Fruit fly (Drosophila melanogaster) whole organism, prepupa: ENCODE results near the gene CG7453.

Source experiments
- Blimp-1 ChIP-seq: fragments of 200-800 bp; sonication (Bioruptor generic); optimal IDR thresholded peaks from 3 replicates; lab custom pipeline; 2017; ENCODE audit warnings: missing biosample characterization, missing genetic modification characterization, mild to moderate bottlenecking, moderate library complexity, missing genetic modification reagents
- CG10631 ChIP-seq: fragments of 200-800 bp; sonication (Bioruptor generic); optimal IDR thresholded peaks from 2 replicates; lab custom pipeline; 2016; ENCODE audit warnings: missing biosample characterization, missing genetic modification characterization
- CG11294 ChIP-seq: fragments of 200-800 bp; sonication (Bioruptor generic); IDR thresholded peaks from 2 replicates; pipeline ENCODE4 v1.3.6; 2022; ENCODE audit warnings: missing biosample characterization, missing genetic modification characterization
- CG11902 ChIP-seq: fragments of 200-800 bp; sonication (Bioruptor generic); optimal IDR thresholded peaks from 3 replicates; lab custom pipeline; 2016; ENCODE audit warnings: missing biosample characterization, missing genetic modification characterization
- CG15336 ChIP-seq: fragments of 200-800 bp; sonication (Bioruptor generic); IDR thresholded peaks from 2 replicates; pipeline ENCODE4 v1.3.6; 2022; ENCODE audit warnings: missing biosample characterization, missing genetic modification characterization
- CG1621 ChIP-seq: fragments of 200-800 bp; sonication (Bioruptor generic); optimal IDR thresholded peaks from 3 replicates; lab custom pipeline; 2018; ENCODE audit warnings: missing biosample characterization, mild to moderate bottlenecking, missing genetic modification characterization
- CG16779 ChIP-seq: fragments of 200-800 bp; sonication (Bioruptor generic); optimal IDR thresholded peaks from 3 replicates; lab custom pipeline; 2017; ENCODE audit warnings: missing biosample characterization, mild to moderate bottlenecking, missing genetic modification characterization
- CG3032 ChIP-seq: fragments of 200-800 bp; optimal IDR thresholded peaks from 2 replicates; lab custom pipeline; 2019; ENCODE audit warnings: missing biosample characterization, mild to moderate bottlenecking, missing genetic modification characterization, moderate library complexity
- CG32006 ChIP-seq: fragments of 200-800 bp; sonication (Bioruptor generic); optimal IDR thresholded peaks from 3 replicates; lab custom pipeline; 2017; ENCODE audit warnings: missing biosample characterization, mild to moderate bottlenecking, missing genetic modification characterization
- CG3919 ChIP-seq: fragments of 200-800 bp; sonication (Bioruptor generic); optimal IDR thresholded peaks from 3 replicates; lab custom pipeline; 2016; ENCODE audit warnings: missing biosample characterization, missing genetic modification characterization
- CG4318 ChIP-seq: fragments of 200-800 bp; sonication (Bioruptor generic); optimal IDR thresholded peaks from 3 replicates; lab custom pipeline; 2017; ENCODE audit warnings: missing biosample characterization, mild to moderate bottlenecking, missing genetic modification characterization
- CG6163 ChIP-seq: fragments of 200-800 bp; sonication (Bioruptor generic); IDR thresholded peaks from 3 replicates; pipeline ENCODE4 v1.3.6; 2022; ENCODE audit warnings: missing biosample characterization, missing genetic modification characterization
- CG6276 ChIP-seq: fragments of 200-800 bp; sonication (Bioruptor generic); optimal IDR thresholded peaks from 2 replicates; lab custom pipeline; 2017; ENCODE audit warnings: missing biosample characterization, mild to moderate bottlenecking, missing genetic modification characterization
- CG6792 ChIP-seq: fragments of 200-800 bp; sonication (Bioruptor generic); optimal IDR thresholded peaks from 3 replicates; lab custom pipeline; 2016; ENCODE audit warnings: missing biosample characterization, missing genetic modification characterization
- CG6808 ChIP-seq: fragments of 200-800 bp; sonication (Bioruptor generic); optimal IDR thresholded peaks from 3 replicates; lab custom pipeline; 2017; ENCODE audit warnings: missing biosample characterization, missing genetic modification characterization, mild to moderate bottlenecking, moderate library complexity, missing genetic modification reagents
- CG6854 ChIP-seq: fragments of 200-800 bp; sonication (Bioruptor generic); optimal IDR thresholded peaks from 2 replicates; lab custom pipeline; 2017; ENCODE audit warnings: missing biosample characterization, mild to moderate bottlenecking, missing genetic modification characterization
- CG8119 ChIP-seq: fragments of 200-800 bp; sonication (Bioruptor generic); IDR thresholded peaks from 3 replicates; pipeline ENCODE4 v1.3.6; 2022; ENCODE audit warnings: missing biosample characterization, missing genetic modification characterization
- CG8319 ChIP-seq: fragments of 200-800 bp; sonication (Bioruptor generic); optimal IDR thresholded peaks from 3 replicates; lab custom pipeline; 2016; ENCODE audit warnings: missing biosample characterization, missing genetic modification characterization
- CG9139 ChIP-seq: fragments of 200-800 bp; sonication (Bioruptor generic); optimal IDR thresholded peaks from 3 replicates; lab custom pipeline; 2017; ENCODE audit warnings: missing biosample characterization, mild to moderate bottlenecking, missing genetic modification characterization
- Eip75B ChIP-seq: fragments of 200-800 bp; sonication (Bioruptor generic); optimal IDR thresholded peaks from 3 replicates; lab custom pipeline; 2016; ENCODE audit warnings: missing biosample characterization, missing genetic modification characterization
- Eip93F ChIP-seq: fragments of 200-800 bp; sonication (Bioruptor generic); optimal IDR thresholded peaks from 2 replicates; lab custom pipeline; 2016; ENCODE audit warnings: missing biosample characterization, mild to moderate bottlenecking, missing genetic modification characterization
- Ets96B ChIP-seq: fragments of 200-800 bp; optimal IDR thresholded peaks from 2 replicates; lab custom pipeline; 2019; ENCODE audit warnings: missing biosample characterization, mild to moderate bottlenecking, missing genetic modification characterization, moderate library complexity
- Gug ChIP-seq: fragments of 200-800 bp; sonication (Bioruptor generic); IDR thresholded peaks from 2 replicates; pipeline ENCODE4 v1.3.6; 2022; ENCODE audit warnings: missing biosample characterization, missing genetic modification characterization
- Hr38 ChIP-seq: sonication (Bioruptor generic); optimal IDR thresholded peaks from 2 replicates; lab custom pipeline; 2016; ENCODE audit warnings: missing biosample characterization, missing genetic modification characterization
- Hr39 ChIP-seq: fragments of 200-800 bp; sonication (Bioruptor generic); optimal IDR thresholded peaks from 2 replicates; lab custom pipeline; 2016; ENCODE audit warnings: missing biosample characterization, missing genetic modification characterization
- Hr4 ChIP-seq: fragments of 200-800 bp; sonication (Bioruptor generic); optimal IDR thresholded peaks from 3 replicates; lab custom pipeline; 2016; ENCODE audit warnings: missing biosample characterization, missing genetic modification characterization
- Lpt ChIP-seq: fragments of 200-800 bp; sonication (Bioruptor generic); optimal IDR thresholded peaks from 3 replicates; lab custom pipeline; 2016; ENCODE audit warnings: missing biosample characterization, missing genetic modification characterization
- Met ChIP-seq: fragments of 200-800 bp; sonication (Bioruptor generic); optimal IDR thresholded peaks from 3 replicates; lab custom pipeline; 2016; ENCODE audit warnings: missing biosample characterization, missing genetic modification characterization
- Smox ChIP-seq: fragments of 200-800 bp; sonication (Bioruptor generic); optimal IDR thresholded peaks from 3 replicates; lab custom pipeline; 2016; ENCODE audit warnings: missing biosample characterization, missing genetic modification characterization
- Sox102F ChIP-seq: fragments of 200-800 bp; sonication (Bioruptor generic); optimal IDR thresholded peaks from 2 replicates; lab custom pipeline; 2016; ENCODE audit warnings: missing biosample characterization, mild to moderate bottlenecking, missing genetic modification characterization
- achi ChIP-seq: fragments of 200-800 bp; sonication (Bioruptor generic); optimal IDR thresholded peaks from 3 replicates; lab custom pipeline; 2016; ENCODE audit warnings: missing biosample characterization, missing genetic modification characterization
- acj6 ChIP-seq: fragments of 200-800 bp; sonication (Bioruptor generic); optimal IDR thresholded peaks from 3 replicates; lab custom pipeline; 2016; ENCODE audit warnings: missing biosample characterization, missing genetic modification characterization
- dac ChIP-seq: fragments of 200-800 bp; sonication (Bioruptor generic); optimal IDR thresholded peaks from 2 replicates; lab custom pipeline; 2017; ENCODE audit warnings: missing biosample characterization, mild to moderate bottlenecking, missing genetic modification characterization
- dsx ChIP-seq: fragments of 200-800 bp; optimal IDR thresholded peaks from 3 replicates; lab custom pipeline; 2019; ENCODE audit warnings: missing biosample characterization, mild to moderate bottlenecking, missing genetic modification characterization, moderate library complexity; ENCODE audit not compliant: poor library complexity, severe bottlenecking
- eg ChIP-seq: fragments of 200-800 bp; sonication (Bioruptor generic); IDR thresholded peaks from 3 replicates; pipeline ENCODE4 v1.3.6; 2022; ENCODE audit warnings: missing biosample characterization, missing genetic modification characterization
- esn ChIP-seq: fragments of 200-800 bp; sonication (Bioruptor generic); optimal IDR thresholded peaks from 2 replicates; lab custom pipeline; 2016; ENCODE audit warnings: missing biosample characterization, mild to moderate bottlenecking, missing genetic modification characterization, moderate library complexity
- fd85E ChIP-seq: fragments of 200-800 bp; sonication (Bioruptor generic); optimal IDR thresholded peaks from 3 replicates; lab custom pipeline; 2016; ENCODE audit warnings: missing biosample characterization, missing genetic modification characterization
- fkh ChIP-seq: fragments of 200-800 bp; sonication (Bioruptor generic); optimal IDR thresholded peaks from 3 replicates; lab custom pipeline; 2017; ENCODE audit warnings: missing biosample characterization, mild to moderate bottlenecking, missing genetic modification characterization, moderate library complexity
- lz ChIP-seq: fragments of 200-800 bp; sonication (Bioruptor generic); optimal IDR thresholded peaks from 3 replicates; lab custom pipeline; 2016; ENCODE audit warnings: missing biosample characterization, missing genetic modification characterization
- net ChIP-seq: fragments of 200-800 bp; sonication (Bioruptor generic); optimal IDR thresholded peaks from 3 replicates; lab custom pipeline; 2016; ENCODE audit warnings: missing biosample characterization, missing genetic modification characterization
- pdm3 ChIP-seq: fragments of 200-800 bp; sonication (Bioruptor generic); optimal IDR thresholded peaks from 3 replicates; lab custom pipeline; 2016; ENCODE audit warnings: missing biosample characterization, missing genetic modification characterization
- salr ChIP-seq, 2 experiments: fragments of 200-800 bp; sonication (Bioruptor generic); optimal IDR thresholded peaks; 3 replicates each; lab custom pipeline; 2016 to 2018; ENCODE audit warnings: missing biosample characterization in 2 of 2, missing genetic modification characterization in 2 of 2, mild to moderate bottlenecking in 1 of 2
- ss ChIP-seq, 2 experiments: fragments of 200-800 bp; sonication (Bioruptor generic); optimal IDR thresholded peaks; 2 replicates in 1 of 2; 3 replicates in 1 of 2; lab custom pipeline; 2017 to 2018; ENCODE audit warnings: mild to moderate bottlenecking in 2 of 2, missing biosample characterization in 2 of 2, missing genetic modification characterization in 2 of 2, moderate library complexity in 1 of 2
- svp ChIP-seq: fragments of 200-800 bp; sonication (Bioruptor generic); peaks from one replicate; lab custom pipeline; 2016; ENCODE audit warnings: missing biosample characterization, missing genetic modification characterization

CG7453 gene

DNA sequence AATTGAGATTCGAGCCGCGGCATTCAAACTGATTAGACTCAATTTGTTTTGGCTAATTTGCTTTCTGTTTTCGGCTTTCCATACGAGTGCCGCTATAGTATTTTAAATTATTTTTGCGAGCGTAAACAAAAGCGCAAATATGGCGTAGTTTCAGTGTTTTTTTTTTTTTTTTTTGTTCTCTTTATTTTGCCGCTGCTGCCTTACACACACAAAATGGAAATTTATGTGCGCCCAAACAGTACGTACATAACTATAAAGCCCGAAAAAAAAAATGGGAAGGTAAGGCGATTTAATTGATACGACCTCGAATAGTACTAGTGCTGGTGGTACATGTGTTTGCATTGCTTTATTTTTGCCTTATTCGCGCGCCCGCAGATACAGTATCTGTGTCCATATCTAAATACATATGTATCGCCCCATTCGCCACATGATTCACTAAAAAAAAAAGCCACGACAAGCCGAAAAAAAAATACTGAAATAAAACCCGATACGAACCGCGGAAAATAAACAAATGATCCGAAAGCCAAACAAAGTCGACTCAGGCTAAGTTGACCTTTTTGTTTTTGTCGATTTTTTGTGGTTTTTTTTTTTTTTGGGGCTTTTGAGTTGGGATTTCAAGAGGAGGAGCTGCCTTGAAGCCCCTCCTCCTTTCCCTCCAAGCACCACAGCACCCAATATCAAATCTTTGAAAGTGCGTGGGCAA is 31.9 kb upstream of the CG7453 start (continued):
- no peak for TF ChIP-seq dac (GFP tag; lab: Kevin White, UChicago)
- TF ChIP-seq Smox (GFP tag; lab: Kevin White, UChicago) = no peak
- no peak for TF ChIP-seq CG11294 (GFP tag; lab: Robert Waterston, UW)
- TF ChIP-seq CG4318 = no peak
- TF ChIP-seq eg (GFP tag; lab: Robert Waterston, UW) = peak; percentile 49; the same call in 1 of the 3 replicates
- no peak for TF ChIP-seq pdm3 (GFP tag; lab: Kevin White, UChicago)
- TF ChIP-seq fd85E (GFP tag; lab: Kevin White, UChicago) = no peak
- no peak for TF ChIP-seq CG1621 (tag; lab: Kevin White, UChicago)
- no peak for TF ChIP-seq CG3032 (tag; lab: Kevin White, UChicago)
- no peak for TF ChIP-seq CG8319 (GFP tag; lab: Kevin White, UChicago)
- TF ChIP-seq acj6 (GFP tag; lab: Kevin White, UChicago) = no peak
- TF ChIP-seq achi (GFP tag; lab: Kevin White, UChicago) = no peak
- peak; percentile 13 for TF ChIP-seq CG32006 (GFP tag; lab: Kevin White, UChicago)
- TF ChIP-seq Blimp-1 (GFP tag; lab: Kevin White, UChicago) = no peak
- no peak for TF ChIP-seq CG6792 (GFP tag; lab: Kevin White, UChicago)
- peak in 1 of 2 experiments; percentile 26 for TF ChIP-seq ss (GFP tag; optimal IDR thresholded peaks at IDR 0.05; lab: Kevin White, UChicago)
- TF ChIP-seq Lpt (GFP tag; lab: Kevin White, UChicago) = no peak
- no peak for TF ChIP-seq Eip75B (GFP tag; lab: Kevin White, UChicago)
- TF ChIP-seq CG3919 (GFP tag; lab: Kevin White, UChicago) = peak; percentile 13

dm6 chrX:19148798-19149510 is 31.0 kb upstream of the CG7453 start:
- TF ChIP-seq CG16779 (tag; lab: Kevin White, UChicago) (no peak), Eip93F (GFP tag; lab: Kevin White, UChicago) (peak; percentile 12), CG9139 (GFP tag; lab: Kevin White, UChicago) (no peak), ss (GFP tag; optimal IDR thresholded peaks at IDR 0.05; lab: Kevin White, UChicago) (no peak), Ets96B (no peak), Hr4 (no peak), fkh (GFP tag; lab: Kevin White, UChicago) (no peak), Eip75B (GFP tag; lab: Kevin White, UChicago) (no peak), Sox102F (GFP tag; lab: Kevin White, UChicago) (peak; percentile 63), CG3032 (tag; lab: Kevin White, UChicago) (no peak), eg (GFP tag; lab: Robert Waterston, UW) (no peak), Lpt (GFP tag; lab: Kevin White, UChicago) (no peak), CG6808 (GFP tag; lab: Kevin White, UChicago) (no peak), Hr38 (GFP tag; lab: Kevin White, UChicago) (no peak), CG6792 (GFP tag; lab: Kevin White, UChicago) (no peak), CG32006 (GFP tag; lab: Kevin White, UChicago) (peak; percentile 1), CG6276 (GFP tag; lab: Kevin White, UChicago) (no peak), CG11294 (GFP tag; lab: Robert Waterston, UW) (no peak), CG6163 (GFP tag; lab: Robert Waterston, UW) (no peak), acj6 (GFP tag; lab: Kevin White, UChicago) (peak; percentile 19), Hr39 (peak; percentile 50), CG15336 (no peak), pdm3 (GFP tag; lab: Kevin White, UChicago) (peak; percentile 34), net (no peak), Met (GFP tag; lab: Kevin White, UChicago) (peak; percentile 50), fd85E (GFP tag; lab: Kevin White, UChicago) (no peak), lz (GFP tag; lab: Kevin White, UChicago) (peak; percentile 57), CG1621 (tag; lab: Kevin White, UChicago) (no peak), CG11902 (GFP tag; lab: Kevin White, UChicago) (no peak), dsx (GFP tag; lab: Kevin White, UChicago) (no peak), CG4318 (no peak), dac (GFP tag; lab: Kevin White, UChicago) (no peak), CG8119 (GFP tag; lab: Robert Waterston, UW) (no peak), CG6854 (GFP tag; lab: Kevin White, UChicago) (no peak), achi (GFP tag; lab: Kevin White, UChicago) (no peak), esn (GFP tag; lab: Kevin White, UChicago) (peak; percentile 69), Gug (GFP tag; lab: Robert Waterston, UW) (no peak), salr (GFP tag; optimal IDR thresholded peaks at IDR 0.05; lab: Kevin White, UChicago) (no peak), svp (GFP tag; lab: Kevin White, UChicago) (peak; percentile 78), CG10631 (no peak)
